Worm (Caenorhabditis elegans) whole organism, mixed stage, embryonic: ENCODE results near the gene klp-3.

Experiments used
- M03D4.4 ChIP-seq: sonication (generic microtip); optimal IDR thresholded peaks from 2 replicates; lab custom pipeline; 2017; ENCODE audit warnings: mild to moderate bottlenecking, missing genetic modification characterization, missing compliant biosample characterization
- bed-3 ChIP-seq: fragments of 200-800 bp; sonication (Bioruptor generic); optimal IDR thresholded peaks from 3 replicates; lab custom pipeline; 2018; ENCODE audit warnings: mild to moderate bottlenecking, missing genetic modification characterization, moderate library complexity, missing compliant biosample characterization
- ceh-39 ChIP-seq: fragments of 150-350 bp; optimal IDR thresholded peaks from 2 replicates; lab custom pipeline; 2014; ENCODE audit warnings: missing biosample characterization, missing genetic modification characterization
- ceh-83 ChIP-seq: fragments of 200-800 bp; sonication (Bioruptor generic); optimal IDR thresholded peaks from 2 replicates; lab custom pipeline; 2018; ENCODE audit warnings: mild to moderate bottlenecking, missing genetic modification characterization, missing compliant biosample characterization
- ces-1 ChIP-seq: fragments of 150-350 bp; optimal IDR thresholded peaks from 2 replicates; lab custom pipeline; 2014; ENCODE audit warnings: missing biosample characterization, missing genetic modification reagents, missing genetic modification characterization
- cnd-1 ChIP-seq: fragments of 200-800 bp; sonication (Bioruptor generic); optimal IDR thresholded peaks from 2 replicates; lab custom pipeline; 2018; ENCODE audit warnings: mild to moderate bottlenecking, missing genetic modification characterization, missing compliant biosample characterization
- elt-3 ChIP-seq: fragments of 150-350 bp; optimal IDR thresholded peaks from 2 replicates; lab custom pipeline; 2014; ENCODE audit warnings: missing biosample characterization, missing genetic modification characterization
- flh-1 ChIP-seq: fragments of 200-800 bp; sonication (Bioruptor generic); optimal IDR thresholded peaks from 2 replicates; lab custom pipeline; 2018; ENCODE audit warnings: mild to moderate bottlenecking, missing genetic modification characterization, moderate library complexity, missing compliant biosample characterization
- ham-2 ChIP-seq: fragments of 200-800 bp; sonication (Bioruptor generic); optimal IDR thresholded peaks from 2 replicates; lab custom pipeline; 2018; ENCODE audit warnings: mild to moderate bottlenecking, missing genetic modification characterization, missing compliant biosample characterization
- hlh-1 ChIP-seq: fragments of 150-350 bp; optimal IDR thresholded peaks from 2 replicates; lab custom pipeline; 2014; ENCODE audit warnings: missing biosample characterization, missing genetic modification reagents, missing genetic modification characterization
- lin-13 ChIP-seq: fragments of 150-350 bp; optimal IDR thresholded peaks from 2 replicates; lab custom pipeline; 2014; ENCODE audit warnings: missing biosample characterization, missing genetic modification characterization
- lin-32 ChIP-seq: fragments of 200-800 bp; sonication (Bioruptor generic); optimal IDR thresholded peaks from 2 replicates; lab custom pipeline; 2018; ENCODE audit warnings: mild to moderate bottlenecking, missing genetic modification characterization, missing compliant biosample characterization
- lsy-2 ChIP-seq: fragments of 150-350 bp; optimal IDR thresholded peaks from 2 replicates; lab custom pipeline; 2014; ENCODE audit warnings: missing biosample characterization, missing genetic modification characterization
- mep-1 ChIP-seq: fragments of 150-350 bp; optimal IDR thresholded peaks from 2 replicates; lab custom pipeline; 2017; ENCODE audit warnings: missing biosample characterization, missing genetic modification reagents, missing genetic modification characterization, inconsistent platforms
- mls-2 ChIP-seq: sonication (generic microtip); optimal IDR thresholded peaks from 2 replicates; lab custom pipeline; 2016; ENCODE audit warnings: mild to moderate bottlenecking, missing genetic modification characterization, moderate library complexity, missing compliant biosample characterization
- nhr-12 ChIP-seq: fragments of 150-350 bp; optimal IDR thresholded peaks from 2 replicates; lab custom pipeline; 2014; ENCODE audit warnings: missing biosample characterization, missing genetic modification characterization
- nhr-2 ChIP-seq: fragments of 150-350 bp; optimal IDR thresholded peaks from 2 replicates; lab custom pipeline; 2014; ENCODE audit warnings: missing biosample characterization, missing genetic modification characterization
- nhr-237 ChIP-seq: fragments of 150-350 bp; optimal IDR thresholded peaks from 2 replicates; lab custom pipeline; 2014; ENCODE audit warnings: missing biosample characterization, missing genetic modification characterization
- nhr-28 ChIP-seq: fragments of 150-350 bp; optimal IDR thresholded peaks from 2 replicates; lab custom pipeline; 2014; ENCODE audit warnings: missing biosample characterization, missing genetic modification characterization
- nhr-76 ChIP-seq: sonication (generic microtip); optimal IDR thresholded peaks from 2 replicates; lab custom pipeline; 2017; ENCODE audit warnings: missing biosample characterization, missing genetic modification characterization
- pha-4 ChIP-seq: fragments of 150-350 bp; optimal IDR thresholded peaks from 2 replicates; lab custom pipeline; 2018; ENCODE audit warnings: missing biosample characterization, missing genetic modification reagents, missing genetic modification characterization
- snpc-4 ChIP-seq: fragments of 150-350 bp; optimal IDR thresholded peaks from 2 replicates; lab custom pipeline; 2014; ENCODE audit warnings: missing biosample characterization, missing genetic modification characterization
- unc-120 ChIP-seq: sonication (generic microtip); optimal IDR thresholded peaks from 2 replicates; lab custom pipeline; 2017; ENCODE audit warnings: missing genetic modification characterization, missing compliant biosample characterization; ENCODE audit not compliant: poor library complexity, severe bottlenecking
- unc-39 ChIP-seq: fragments of 150-350 bp; optimal IDR thresholded peaks from 2 replicates; lab custom pipeline; 2014; ENCODE audit warnings: missing biosample characterization, missing genetic modification characterization
- unc-62 ChIP-seq: fragments of 150-350 bp; optimal IDR thresholded peaks from 2 replicates; lab custom pipeline; 2014; ENCODE audit warnings: missing biosample characterization, missing genetic modification reagents, missing genetic modification characterization
- zip-8 ChIP-seq: fragments of 150-350 bp; optimal IDR thresholded peaks from 2 replicates; lab custom pipeline; 2014; ENCODE audit warnings: missing biosample characterization, missing genetic modification characterization
- ztf-11 ChIP-seq: fragments of 150-350 bp; optimal IDR thresholded peaks from 2 replicates; lab custom pipeline; 2014; ENCODE audit warnings: missing biosample characterization, missing genetic modification characterization

Gene klp-3

ce11 chrII:7864892-7865291, 22.7 kb downstream of the klp-3 start:
- TF ChIP-seq ceh-39 (no peak), nhr-12 (no peak), mls-2 (tag; lab: Kevin White, UChicago) (no peak), lin-13 (tag; lab: Kevin White, UChicago) (no peak), lsy-2 (tag; lab: Kevin White, UChicago) (no peak), unc-62 (GFP tag; lab: Kevin White, UChicago) (no peak)

- TF ChIP-seq hlh-1 (tag; lab: Kevin White, UChicago) (no peak), ztf-11 (tag; lab: Kevin White, UChicago) (no peak)
- TF ChIP-seq, all 35 proteins: peak for 0
Measured at ce11 chrII:7866081-7866480, 23.9 kb downstream of the klp-3 start.

ce11 chrII:7870062-7870461, 27.9 kb downstream of the klp-3 start, which contains the start of gene ztf-17:
TSS of gene ztf-17 (minus strand) at chrII:7870162.
- TF ChIP-seq cnd-1 (tag; lab: Kevin White, UChicago): no peak
- TF ChIP-seq lin-32: no peak
- no peak for TF ChIP-seq M03D4.4 (tag; lab: Kevin White, UChicago)
- TF ChIP-seq snpc-4: no peak
- no peak for TF ChIP-seq unc-62 (GFP tag; lab: Kevin White, UChicago)
- no peak for TF ChIP-seq nhr-28 (tag; lab: Kevin White, UChicago)
- no peak for TF ChIP-seq nhr-237 (tag; lab: Kevin White, UChicago)
- TF ChIP-seq bed-3 (GFP tag; lab: Kevin White, UChicago): no peak
- TF ChIP-seq unc-120 (tag; lab: Kevin White, UChicago): no peak
- TF ChIP-seq nhr-12: no peak
- no peak for TF ChIP-seq unc-39 (tag; lab: Kevin White, UChicago)
- no peak for TF ChIP-seq pha-4 (tag; lab: Kevin White, UChicago)
- TF ChIP-seq, all 35 proteins: peak for 0

- no peak for TF ChIP-seq nhr-2 (tag; lab: Kevin White, UChicago)
- no peak for TF ChIP-seq ham-2 (GFP tag; lab: Kevin White, UChicago)
- TF ChIP-seq lsy-2 (tag; lab: Kevin White, UChicago): peak; percentile 93
- TF ChIP-seq mep-1 (tag; lab: Kevin White, UChicago): peak; percentile 10
- TF ChIP-seq hlh-1 (tag; lab: Kevin White, UChicago): peak; percentile 54
Measured at ce11 chrII:7870632-7871031, 28.5 kb downstream of the klp-3 start.

- peak; percentile 42 for TF ChIP-seq lsy-2 (tag; lab: Kevin White, UChicago)
- TF ChIP-seq ces-1 (GFP tag; lab: Kevin White, UChicago): no peak
- TF ChIP-seq nhr-237 (tag; lab: Kevin White, UChicago): no peak
Measured at ce11 chrII:7873843-7874372, 31.8 kb downstream of the klp-3 start, which contains the start of gene T01H3.3. TSS of gene T01H3.3 (minus strand) at chrII:7873893.

- TF ChIP-seq nhr-76 (no peak), cnd-1 (tag; lab: Kevin White, UChicago) (no peak), zip-8 (no peak), elt-3 (tag; lab: Kevin White, UChicago) (no peak), hlh-1 (tag; lab: Kevin White, UChicago) (no peak), bed-3 (GFP tag; lab: Kevin White, UChicago) (no peak), ztf-11 (tag; lab: Kevin White, UChicago) (no peak), ceh-83 (GFP tag; lab: Kevin White, UChicago) (no peak), pha-4 (tag; lab: Kevin White, UChicago) (no peak), lin-13 (tag; lab: Kevin White, UChicago) (no peak), ceh-39 (no peak), mls-2 (tag; lab: Kevin White, UChicago) (no peak), unc-62 (GFP tag; lab: Kevin White, UChicago) (no peak)
Measured at ce11 chrII:7877744-7878468, 35.8 kb downstream of the klp-3 start, which contains the start of gene T01H3.2. TSS of gene T01H3.2 (minus strand) at chrII:7877994.

ce11 chrII:7879266-7879718, 37.1 kb downstream of the klp-3 start, which contains the start of the genes vha-4 and T01H3.5:
TSS of gene vha-4 (minus strand) at chrII:7879316.
TSS of gene T01H3.5 (plus strand) at chrII:7879616.
- TF ChIP-seq mep-1 (tag; lab: Kevin White, UChicago) (no peak), ceh-83 (GFP tag; lab: Kevin White, UChicago) (no peak), flh-1 (GFP tag; lab: Kevin White, UChicago) (no peak)
